Worm (Caenorhabditis elegans): ENCODE data around the gene F18E2.15.
A peak's percentile ranks its signal among the peaks of the same experiment; 100 is the strongest.

F18E2.15 gene

DNA sequence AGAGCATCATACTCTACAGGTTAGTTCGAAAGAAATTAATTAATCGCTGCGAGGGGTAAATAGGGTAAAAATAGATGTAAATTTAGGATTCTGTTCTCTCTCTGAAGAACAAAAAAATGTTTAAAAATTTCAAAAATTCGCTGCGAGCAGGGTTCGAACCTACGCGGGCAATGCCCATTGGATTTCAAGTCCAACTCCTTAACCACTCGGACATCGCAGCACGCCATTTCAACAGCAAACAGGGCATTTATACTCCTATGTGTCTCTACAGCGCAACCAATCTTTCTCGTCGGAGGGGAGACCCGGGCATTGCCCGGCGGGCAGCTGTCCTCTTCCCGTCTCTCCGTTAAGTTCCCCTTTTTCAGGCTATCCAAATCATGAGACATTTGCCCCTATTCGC lies 19.4 kb upstream of the F18E2.15 start (continued):
- TF ChIP-seq F26F4.8 (GFP tag; conservative IDR thresholded peaks at IDR 0.05) (peak; percentile 75; the same call in 1 of the 2 replicates), lin-29 (GFP tag; IDR thresholded peaks at IDR 0.05) (peak; percentile 67), ama-1 (optimal IDR thresholded peaks at IDR 0.05) (no peak), aha-1 (tag) (peak; percentile 82), daf-8 (GFP tag; IDR thresholded peaks at IDR 0.05) (0 out of 2 replicates have a peak, but pooled peaks have one; percentile 38), madf-9 (GFP tag; conservative IDR thresholded peaks at IDR 0.05) (peak; percentile 88), zag-1 (tag; optimal IDR thresholded peaks at IDR 0.05) (no peak), lin-39 (tag; optimal IDR thresholded peaks at IDR 0.05) (no peak), ceh-82 (tag; optimal IDR thresholded peaks at IDR 0.05) (no peak), dve-1 (tag; optimal IDR thresholded peaks at IDR 0.05; ENCODE audit: insufficient read depth) (no peak), dmd-9 (GFP tag; IDR thresholded peaks at IDR 0.05) (peak; percentile 78), cey-2 (tag; optimal IDR thresholded peaks at IDR 0.05; ENCODE audit: borderline replicate concordance, insufficient read depth) (no peak), Y5F2A.4 (GFP tag; optimal IDR thresholded peaks at IDR 0.05) (peak; percentile 15), T20F7.1 (GFP tag; optimal IDR thresholded peaks at IDR 0.05) (no peak), ztf-7 (tag; optimal IDR thresholded peaks at IDR 0.05) (no peak), lin-1 (GFP tag; IDR thresholded peaks at IDR 0.05) (peak; percentile 86), jun-1 (tag; optimal IDR thresholded peaks at IDR 0.05) (no peak), ztf-11 (tag; optimal IDR thresholded peaks at IDR 0.05) (no peak), egl-27 (tag; optimal IDR thresholded peaks at IDR 0.05) (no peak), zip-2 (tag; optimal IDR thresholded peaks at IDR 0.05) (no peak), mep-1 (tag; optimal IDR thresholded peaks at IDR 0.05) (no peak), nhr-48 (tag; optimal IDR thresholded peaks at IDR 0.05) (peak; percentile 0), T26A8.4 (GFP tag; IDR thresholded peaks at IDR 0.05) (no peak), php-3 (GFP tag; IDR thresholded peaks at IDR 0.05) (peak; percentile 55; the same call in 1 of the 2 replicates), ceh-28 (tag; optimal IDR thresholded peaks at IDR 0.05) (no peak), hif-1 (tag; optimal IDR thresholded peaks at IDR 0.05) (peak in 1 of 2 experiments; percentile 43)

ce11 chrV:12773852-12774251 lies 13.0 kb upstream of the F18E2.15 start:
- TF ChIP-seq set-16 (GFP tag; IDR thresholded peaks at IDR 0.05), result no peak
- TF ChIP-seq nhr-111 (GFP tag; optimal IDR thresholded peaks at IDR 0.05), result no peak
- TF ChIP-seq unc-62 (GFP tag; optimal IDR thresholded peaks at IDR 0.05 in 1 of 2), result no peak
- no peak for TF ChIP-seq unc-62 (tag; optimal IDR thresholded peaks at IDR 0.05)
- no peak for TF ChIP-seq zfp-3 (GFP tag; conservative IDR thresholded peaks at IDR 0.05)
- no peak for TF ChIP-seq F44E2.7 (GFP tag; IDR thresholded peaks at IDR 0.05)
- no peak for TF ChIP-seq spr-3 (GFP tag; optimal IDR thresholded peaks at IDR 0.05)
- no peak for TF ChIP-seq ceh-20 (GFP tag; IDR thresholded peaks at IDR 0.05)
- no peak for TF ChIP-seq lin-38 (GFP tag; IDR thresholded peaks at IDR 0.05)
- no peak for TF ChIP-seq lim-7 (GFP tag; IDR thresholded peaks at IDR 0.05)
- no peak for TF ChIP-seq mes-2 (tag; optimal IDR thresholded peaks at IDR 0.05; ENCODE audit: poor library complexity, severe bottlenecking)
- no peak for TF ChIP-seq ceh-62 (tag; optimal IDR thresholded peaks at IDR 0.05)
- no peak for TF ChIP-seq R02D3.7 (tag; optimal IDR thresholded peaks at IDR 0.05)

DNA sequence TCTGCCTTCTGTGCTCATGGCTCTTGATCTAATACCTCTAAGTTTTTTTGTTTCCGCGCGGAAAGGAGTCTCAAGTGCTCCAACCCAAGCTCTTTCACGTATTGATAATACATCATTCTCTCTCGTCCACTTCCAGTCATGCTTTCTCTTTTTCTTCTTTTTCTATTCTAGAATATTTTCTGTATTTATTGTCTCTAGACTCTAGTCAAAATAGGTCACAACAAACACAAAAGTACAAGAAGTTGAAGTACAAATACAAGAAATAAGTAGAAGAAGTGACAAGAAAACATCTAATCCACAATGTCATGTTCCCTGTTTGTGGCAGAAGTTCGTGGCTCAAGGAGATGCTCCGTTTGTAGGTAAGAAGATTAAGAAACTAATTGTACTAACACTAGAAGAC lies 12.4 kb upstream of the F18E2.15 start, which contains the start of gene ZC455.1:
ZC455.1 (plus strand) TSS at position 301 of the 400 bp plus-strand sequence.
- TF ChIP-seq F10B5.3 (tag; optimal IDR thresholded peaks at IDR 0.05) (no peak), ces-1 (GFP tag; optimal IDR thresholded peaks at IDR 0.05) (no peak), fkh-10 (GFP tag; optimal IDR thresholded peaks at IDR 0.05) (no peak), nhr-11 (tag; optimal IDR thresholded peaks at IDR 0.05) (no peak), hlh-11 (tag; optimal IDR thresholded peaks at IDR 0.05) (no peak), ceh-32 (tag; optimal IDR thresholded peaks at IDR 0.05; ENCODE audit: poor library complexity) (no peak), aha-1 (tag) (no peak), dpl-1 (GFP tag; optimal IDR thresholded peaks at IDR 0.05) (no peak), T20F7.1 (GFP tag; optimal IDR thresholded peaks at IDR 0.05) (no peak), spr-3 (GFP tag; optimal IDR thresholded peaks at IDR 0.05) (no peak), R02D3.7 (tag; optimal IDR thresholded peaks at IDR 0.05) (no peak), egl-43 (GFP tag; IDR thresholded peaks at IDR 0.05) (no peak), daf-8 (GFP tag; IDR thresholded peaks at IDR 0.05) (no peak), Y75B8A.6 (GFP tag; IDR thresholded peaks at IDR 0.05) (no peak), daf-19 (GFP tag; conservative IDR thresholded peaks at IDR 0.05) (no peak), ceh-82 (tag; optimal IDR thresholded peaks at IDR 0.05) (no peak), mdt-29 (GFP tag; IDR thresholded peaks at IDR 0.05) (no peak), skn-1 (tag; optimal IDR thresholded peaks at IDR 0.05) (no peak), ceh-28 (tag; optimal IDR thresholded peaks at IDR 0.05) (no peak)
